Worm (Caenorhabditis elegans) whole organism, L2 larva: ENCODE results near the gene C09E7.11.

Experiments used
- alr-1 ChIP-seq: fragments of 150-350 bp; optimal IDR thresholded peaks from 2 replicates; lab custom pipeline; 2014; ENCODE audit warnings: missing biosample characterization, missing genetic modification characterization
- blmp-1 ChIP-seq: sonication (generic microtip); optimal IDR thresholded peaks from 2 replicates; lab custom pipeline; 2017; ENCODE audit warnings: missing genetic modification characterization, mild to moderate bottlenecking, missing compliant biosample characterization, antibody characterized with exemption, moderate library complexity; ENCODE audit not compliant: insufficient read depth
- lin-11 ChIP-seq: fragments of 150-350 bp; sonication (generic microtip); optimal IDR thresholded peaks from 2 replicates; lab custom pipeline; 2014; ENCODE audit warnings: missing biosample characterization, missing genetic modification characterization, inconsistent platforms, mixed read lengths
- lsy-2 ChIP-seq, 2 experiments: fragments of 150-350 bp in 1 of 2; sonication (generic microtip) in 1 of 2; optimal IDR thresholded peaks; 2 replicates each; lab custom pipeline; 2014 to 2017; ENCODE audit warnings: missing biosample characterization in 2 of 2, missing genetic modification characterization in 2 of 2
- nhr-11 ChIP-seq: fragments of 150-350 bp; optimal IDR thresholded peaks from 2 replicates; lab custom pipeline; 2014; ENCODE audit warnings: missing biosample characterization, missing genetic modification characterization
- ztf-11 ChIP-seq: sonication (generic microtip); optimal IDR thresholded peaks from 2 replicates; lab custom pipeline; 2017; ENCODE audit warnings: missing biosample characterization, missing genetic modification characterization

- TF ChIP-seq alr-1 (no peak), lsy-2 (tag; optimal IDR thresholded peaks at IDR 0.05; lab: Kevin White, UChicago) (no peak), blmp-1 (tag; lab: Kevin White, UChicago) (no peak), lin-11 (no peak), nhr-11 (tag; lab: Kevin White, UChicago) (no peak), ztf-11 (tag; lab: Kevin White, UChicago) (no peak)
These were observed 50.4 kb downstream of the C09E7.11 start, which contains the start of gene acr-21 for ce11 chrIII:6581585-6581984.
